Fruit fly (Drosophila melanogaster) Kc167 (cell line): ENCODE data around the gene GlcAT-S.

Source experiments
- Myc ChIP-seq: fragments of >200 bp; optimal IDR thresholded peaks from 2 replicates; lab custom pipeline; 2017; ENCODE audit warnings: missing external identifiers
- Sin3A ChIP-seq: fragments of >200 bp; optimal IDR thresholded peaks from 2 replicates; lab custom pipeline; 2018; ENCODE audit warnings: missing external identifiers
- h ChIP-seq: fragments of >200 bp; optimal IDR thresholded peaks from 3 replicates; lab custom pipeline; 2018; ENCODE audit warnings: missing external identifiers
- insv ChIP-seq: fragments of >200 bp; optimal IDR thresholded peaks from 3 replicates; lab custom pipeline; 2018; ENCODE audit warnings: missing external identifiers
- psq ChIP-seq: fragments of >200 bp; optimal IDR thresholded peaks from 2 replicates; lab custom pipeline; 2017; ENCODE audit warnings: missing external identifiers
- ttk ChIP-seq: sonication (Bioruptor generic); optimal IDR thresholded peaks from 2 replicates; lab custom pipeline; 2017; ENCODE audit warnings: missing external identifiers

GlcAT-S gene

dm6 chr2L:9615983-9616519 is at the start of gene GlcAT-S:
GlcAT-S (plus strand) TSS chr2L:9616469.
- TF ChIP-seq Myc (lab: Kevin White, UChicago), result no peak
- no peak for TF ChIP-seq h
- TF ChIP-seq insv (lab: Kevin White, UChicago), result no peak
- no peak for TF ChIP-seq psq (lab: Kevin White, UChicago)
- no peak for TF ChIP-seq Sin3A (lab: Kevin White, UChicago)
- TF ChIP-seq ttk, result no peak

DNA sequence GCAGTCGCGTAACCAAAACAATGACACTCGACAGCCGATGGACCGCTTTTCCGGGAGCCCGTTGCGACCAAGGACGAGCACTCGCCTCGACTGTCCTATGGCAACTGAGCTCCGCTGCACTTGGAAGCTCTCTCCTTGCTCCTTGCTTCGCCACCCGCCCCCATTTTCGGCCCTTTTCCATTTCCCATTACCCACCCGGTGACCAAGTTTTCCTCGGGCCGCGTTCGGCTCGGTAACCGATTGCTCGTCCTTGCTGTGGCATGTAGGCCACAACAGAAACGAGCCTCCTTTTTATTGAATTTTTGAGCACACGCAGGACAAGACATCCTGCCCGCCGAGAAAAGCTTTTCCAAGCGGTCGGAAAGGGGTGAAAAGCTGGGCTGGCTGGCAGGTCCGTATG is 49.6 kb upstream of the GlcAT-S start, which contains the start of gene jp:
Gene jp (minus strand): TSS at position 95 of the 400 bp plus-strand sequence.
- no peak for TF ChIP-seq ttk
- TF ChIP-seq psq (lab: Kevin White, UChicago), result no peak
- TF ChIP-seq insv (lab: Kevin White, UChicago), result no peak
- no peak for TF ChIP-seq Myc (lab: Kevin White, UChicago)
- TF ChIP-seq h, result no peak
- TF ChIP-seq Sin3A (lab: Kevin White, UChicago), result no peak

- TF ChIP-seq insv (lab: Kevin White, UChicago), result no peak
- TF ChIP-seq h, result no peak
- TF ChIP-seq Sin3A (lab: Kevin White, UChicago), result no peak
- no peak for TF ChIP-seq psq (lab: Kevin White, UChicago)
- no peak for TF ChIP-seq ttk
- no peak for TF ChIP-seq Myc (lab: Kevin White, UChicago)
Observed at dm6 chr2L:9567398-9567856, 48.8 kb upstream of the GlcAT-S start.

- no peak for TF ChIP-seq insv (lab: Kevin White, UChicago)
- TF ChIP-seq ttk, result no peak
- no peak for TF ChIP-seq Myc (lab: Kevin White, UChicago)
- no peak for TF ChIP-seq h
Observed at dm6 chr2L:9568360-9569088, 47.7 kb upstream of the GlcAT-S start, which contains the start of gene brwl. brwl (plus strand) TSS chr2L:9568890.

dm6 chr2L:9569131-9569530 is 47.1 kb upstream of the GlcAT-S start:
- TF ChIP-seq insv (lab: Kevin White, UChicago) (no peak), psq (lab: Kevin White, UChicago) (no peak), Myc (lab: Kevin White, UChicago) (no peak), Sin3A (lab: Kevin White, UChicago) (no peak), h (no peak), ttk (no peak)

- TF ChIP-seq h, result no peak
Observed at dm6 chr2L:9569588-9570434, 46.5 kb upstream of the GlcAT-S start.

DNA sequence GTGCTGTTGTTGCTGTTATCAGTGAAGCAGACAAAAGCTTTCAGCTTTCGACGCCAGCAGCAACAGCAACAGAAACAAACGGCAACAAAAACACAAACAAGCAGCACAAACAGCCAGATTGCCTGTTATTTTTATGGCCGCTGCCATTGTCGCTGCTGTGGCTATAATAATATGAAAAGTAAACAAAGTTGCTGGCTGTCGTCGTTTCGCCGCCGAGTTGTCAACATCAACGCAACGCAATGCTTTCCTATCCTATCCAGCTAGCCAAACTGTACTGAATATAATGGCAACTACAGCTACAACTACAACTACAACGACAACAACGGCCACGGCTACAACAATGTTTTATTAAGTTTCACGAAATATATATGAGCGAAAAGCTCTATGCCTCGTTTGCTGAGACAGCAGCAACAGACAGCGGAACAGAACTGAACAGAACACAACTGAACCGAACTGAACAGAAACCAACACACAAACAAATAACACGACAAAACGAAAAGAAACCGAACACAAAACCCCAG is 45.5 kb upstream of the GlcAT-S start:
- TF ChIP-seq insv (lab: Kevin White, UChicago), result no peak
- no peak for TF ChIP-seq Myc (lab: Kevin White, UChicago)
- no peak for TF ChIP-seq ttk
- TF ChIP-seq h, result no peak
- TF ChIP-seq Sin3A (lab: Kevin White, UChicago), result no peak
- no peak for TF ChIP-seq psq (lab: Kevin White, UChicago)

DNA sequence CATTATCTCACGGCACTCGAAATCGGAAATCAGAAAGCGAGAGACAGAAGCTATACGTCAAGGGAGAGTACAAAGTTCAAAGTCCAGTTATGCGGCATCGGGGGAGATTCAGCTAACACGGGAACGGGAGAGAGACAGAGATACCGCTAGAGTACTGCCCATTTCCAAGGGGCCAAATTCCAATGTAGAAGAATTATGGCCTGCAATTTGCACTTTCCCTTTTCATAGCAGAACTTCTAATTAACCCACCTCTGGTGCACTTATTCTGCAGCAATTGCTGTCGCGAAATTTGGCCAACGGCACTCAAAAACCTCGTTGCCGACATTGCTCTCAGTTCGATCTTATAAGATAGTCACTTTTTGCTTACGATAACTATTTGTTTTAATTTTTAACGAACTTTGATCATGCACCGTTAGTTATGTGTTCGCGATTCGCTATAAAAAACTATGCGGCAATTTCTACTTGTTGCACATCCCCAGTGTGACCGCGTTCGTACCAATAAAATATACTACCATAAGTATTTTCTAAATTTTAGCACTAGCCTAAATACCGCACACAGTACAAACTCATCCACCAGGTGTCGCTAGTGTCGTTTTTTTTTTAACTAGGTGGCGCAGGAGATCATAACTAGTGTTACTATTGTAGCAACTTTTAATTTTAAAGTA is 39.9 kb upstream of the GlcAT-S start, which contains the start of gene Mtpalpha:
Gene Mtpalpha (minus strand): TSS at position 501 of the 665 bp plus-strand sequence.
- no peak for TF ChIP-seq insv (lab: Kevin White, UChicago)
- TF ChIP-seq psq (lab: Kevin White, UChicago), result no peak
- no peak for TF ChIP-seq Sin3A (lab: Kevin White, UChicago)
- no peak for TF ChIP-seq ttk
- TF ChIP-seq Myc (lab: Kevin White, UChicago), result no peak
- no peak for TF ChIP-seq h

DNA sequence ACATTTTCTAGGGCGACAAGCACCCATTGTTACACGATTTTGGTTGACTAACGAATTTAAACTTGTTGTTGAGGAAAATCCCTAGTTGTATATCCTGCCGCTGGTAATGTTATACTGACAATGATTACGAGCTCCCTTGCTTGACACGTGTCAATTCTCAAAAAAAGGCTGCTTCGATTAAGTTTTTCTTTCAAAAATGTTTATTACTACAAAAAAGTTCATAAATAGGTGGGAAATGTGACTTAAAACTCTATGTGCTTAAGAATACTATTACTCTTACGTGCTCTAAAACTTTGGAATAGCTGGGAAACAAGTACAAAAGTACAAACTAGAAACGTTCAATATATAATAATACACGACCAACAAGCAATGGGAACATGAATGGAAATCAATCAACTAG is 36.7 kb upstream of the GlcAT-S start, which contains the start of gene CG31709:
Gene CG31709 (minus strand): TSS at position 101 of the 400 bp plus-strand sequence.
- TF ChIP-seq h (no peak), insv (lab: Kevin White, UChicago) (no peak), psq (lab: Kevin White, UChicago) (no peak), Myc (lab: Kevin White, UChicago) (no peak), ttk (no peak), Sin3A (lab: Kevin White, UChicago) (no peak)

dm6 chr2L:9581582-9581981 is 34.7 kb upstream of the GlcAT-S start, which contains the start of gene gcm:
gcm (minus strand) TSS chr2L:9581745.
- TF ChIP-seq h, result no peak
- TF ChIP-seq Myc (lab: Kevin White, UChicago), result no peak
- no peak for TF ChIP-seq psq (lab: Kevin White, UChicago)
- TF ChIP-seq Sin3A (lab: Kevin White, UChicago), result no peak
- TF ChIP-seq insv (lab: Kevin White, UChicago), result no peak
- TF ChIP-seq ttk, result no peak

dm6 chr2L:9584098-9584703 is 32.1 kb upstream of the GlcAT-S start:
- no peak for TF ChIP-seq insv (lab: Kevin White, UChicago)
- TF ChIP-seq ttk, result no peak
- TF ChIP-seq psq (lab: Kevin White, UChicago), result no peak
- no peak for TF ChIP-seq Sin3A (lab: Kevin White, UChicago)
- no peak for TF ChIP-seq Myc (lab: Kevin White, UChicago)
